Worm (Caenorhabditis elegans) whole organism, mixed stage, embryonic: ENCODE data around the gene nsy-7.
A peak's percentile ranks its signal among the peaks of the same experiment; 100 is the strongest.

Experiments
- bed-3 ChIP-seq: fragments of 200-800 bp; sonication (Bioruptor generic); optimal IDR thresholded peaks from 3 replicates; lab custom pipeline; 2018; ENCODE audit warnings: mild to moderate bottlenecking, missing genetic modification characterization, moderate library complexity, missing compliant biosample characterization
- blmp-1 ChIP-seq: fragments of 150-350 bp; optimal IDR thresholded peaks from 2 replicates; lab custom pipeline; 2014; ENCODE audit warnings: missing biosample characterization, missing genetic modification characterization
- ceh-39 ChIP-seq: fragments of 150-350 bp; optimal IDR thresholded peaks from 2 replicates; lab custom pipeline; 2014; ENCODE audit warnings: missing biosample characterization, missing genetic modification characterization
- ceh-43 ChIP-seq: fragments of 200-800 bp; sonication (Bioruptor generic); optimal IDR thresholded peaks from 2 replicates; lab custom pipeline; 2018; ENCODE audit warnings: mild to moderate bottlenecking, missing genetic modification characterization, moderate library complexity, missing compliant biosample characterization
- ces-1 ChIP-seq: fragments of 150-350 bp; optimal IDR thresholded peaks from 2 replicates; lab custom pipeline; 2014; ENCODE audit warnings: missing biosample characterization, missing genetic modification reagents, missing genetic modification characterization
- cnd-1 ChIP-seq: fragments of 200-800 bp; sonication (Bioruptor generic); optimal IDR thresholded peaks from 2 replicates; lab custom pipeline; 2018; ENCODE audit warnings: mild to moderate bottlenecking, missing genetic modification characterization, missing compliant biosample characterization
- drap-1 ChIP-seq: fragments of 200-800 bp; sonication (Bioruptor generic); optimal IDR thresholded peaks from 3 replicates; lab custom pipeline; 2018; ENCODE audit warnings: mild to moderate bottlenecking, missing genetic modification characterization, missing compliant biosample characterization
- elt-1 ChIP-seq: sonication (generic microtip); optimal IDR thresholded peaks from 2 replicates; lab custom pipeline; 2017; ENCODE audit warnings: missing genetic modification characterization, mild to moderate bottlenecking, missing compliant biosample characterization, antibody characterized with exemption, moderate library complexity, borderline replicate concordance; ENCODE audit not compliant: insufficient read depth
- elt-3 ChIP-seq: fragments of 150-350 bp; optimal IDR thresholded peaks from 2 replicates; lab custom pipeline; 2014; ENCODE audit warnings: missing biosample characterization, missing genetic modification characterization
- flh-1 ChIP-seq: fragments of 200-800 bp; sonication (Bioruptor generic); optimal IDR thresholded peaks from 2 replicates; lab custom pipeline; 2018; ENCODE audit warnings: mild to moderate bottlenecking, missing genetic modification characterization, moderate library complexity, missing compliant biosample characterization
- ham-2 ChIP-seq: fragments of 200-800 bp; sonication (Bioruptor generic); optimal IDR thresholded peaks from 2 replicates; lab custom pipeline; 2018; ENCODE audit warnings: mild to moderate bottlenecking, missing genetic modification characterization, missing compliant biosample characterization
- hlh-1 ChIP-seq: fragments of 150-350 bp; optimal IDR thresholded peaks from 2 replicates; lab custom pipeline; 2014; ENCODE audit warnings: missing biosample characterization, missing genetic modification reagents, missing genetic modification characterization
- lin-13 ChIP-seq: fragments of 150-350 bp; optimal IDR thresholded peaks from 2 replicates; lab custom pipeline; 2014; ENCODE audit warnings: missing biosample characterization, missing genetic modification characterization
- lin-32 ChIP-seq: fragments of 200-800 bp; sonication (Bioruptor generic); optimal IDR thresholded peaks from 2 replicates; lab custom pipeline; 2018; ENCODE audit warnings: mild to moderate bottlenecking, missing genetic modification characterization, missing compliant biosample characterization
- lsy-2 ChIP-seq: fragments of 150-350 bp; optimal IDR thresholded peaks from 2 replicates; lab custom pipeline; 2014; ENCODE audit warnings: missing biosample characterization, missing genetic modification characterization
- mab-5 ChIP-seq: fragments of 150-350 bp; optimal IDR thresholded peaks from 2 replicates; lab custom pipeline; 2014; ENCODE audit warnings: missing biosample characterization, missing genetic modification characterization
- mls-2 ChIP-seq: sonication (generic microtip); optimal IDR thresholded peaks from 2 replicates; lab custom pipeline; 2016; ENCODE audit warnings: mild to moderate bottlenecking, missing genetic modification characterization, moderate library complexity, missing compliant biosample characterization
- nhr-12 ChIP-seq: fragments of 150-350 bp; optimal IDR thresholded peaks from 2 replicates; lab custom pipeline; 2014; ENCODE audit warnings: missing biosample characterization, missing genetic modification characterization
- nhr-2 ChIP-seq: fragments of 150-350 bp; optimal IDR thresholded peaks from 2 replicates; lab custom pipeline; 2014; ENCODE audit warnings: missing biosample characterization, missing genetic modification characterization
- nhr-237 ChIP-seq: fragments of 150-350 bp; optimal IDR thresholded peaks from 2 replicates; lab custom pipeline; 2014; ENCODE audit warnings: missing biosample characterization, missing genetic modification characterization
- nhr-28 ChIP-seq: fragments of 150-350 bp; optimal IDR thresholded peaks from 2 replicates; lab custom pipeline; 2014; ENCODE audit warnings: missing biosample characterization, missing genetic modification characterization
- nhr-76 ChIP-seq: sonication (generic microtip); optimal IDR thresholded peaks from 2 replicates; lab custom pipeline; 2017; ENCODE audit warnings: missing biosample characterization, missing genetic modification characterization
- pha-4 ChIP-seq: fragments of 150-350 bp; optimal IDR thresholded peaks from 2 replicates; lab custom pipeline; 2018; ENCODE audit warnings: missing biosample characterization, missing genetic modification reagents, missing genetic modification characterization
- snpc-4 ChIP-seq: fragments of 150-350 bp; optimal IDR thresholded peaks from 2 replicates; lab custom pipeline; 2014; ENCODE audit warnings: missing biosample characterization, missing genetic modification characterization
- sptf-1 ChIP-seq: sonication (generic microtip); optimal IDR thresholded peaks from 2 replicates; lab custom pipeline; 2017; ENCODE audit warnings: mild to moderate bottlenecking, missing genetic modification characterization, moderate library complexity, missing compliant biosample characterization
- tbx-8 ChIP-seq: fragments of 200-800 bp; sonication (Bioruptor generic); optimal IDR thresholded peaks from 2 replicates; lab custom pipeline; 2018; ENCODE audit warnings: mild to moderate bottlenecking, missing genetic modification characterization, moderate library complexity, missing compliant biosample characterization
- unc-120 ChIP-seq: sonication (generic microtip); optimal IDR thresholded peaks from 2 replicates; lab custom pipeline; 2017; ENCODE audit warnings: missing genetic modification characterization, missing compliant biosample characterization; ENCODE audit not compliant: poor library complexity, severe bottlenecking
- unc-39 ChIP-seq: fragments of 150-350 bp; optimal IDR thresholded peaks from 2 replicates; lab custom pipeline; 2014; ENCODE audit warnings: missing biosample characterization, missing genetic modification characterization
- unc-62 ChIP-seq: fragments of 150-350 bp; optimal IDR thresholded peaks from 2 replicates; lab custom pipeline; 2014; ENCODE audit warnings: missing biosample characterization, missing genetic modification reagents, missing genetic modification characterization
- zip-8 ChIP-seq: fragments of 150-350 bp; optimal IDR thresholded peaks from 2 replicates; lab custom pipeline; 2014; ENCODE audit warnings: missing biosample characterization, missing genetic modification characterization
- ztf-11 ChIP-seq: fragments of 150-350 bp; optimal IDR thresholded peaks from 2 replicates; lab custom pipeline; 2014; ENCODE audit warnings: missing biosample characterization, missing genetic modification characterization

The nsy-7 gene

ce11 chrIV:8114535-8114934 lies 28.1 kb upstream of the nsy-7 start:
- TF ChIP-seq blmp-1 (tag; lab: Kevin White, UChicago) = no peak
- TF ChIP-seq lsy-2 = no peak
- no peak for TF ChIP-seq nhr-237
- TF ChIP-seq sptf-1 (tag; lab: Kevin White, UChicago) = no peak
- no peak for TF ChIP-seq pha-4 (tag; lab: Kevin White, UChicago)
- no peak for TF ChIP-seq nhr-76
- no peak for TF ChIP-seq unc-39 (tag; lab: Kevin White, UChicago)
- no peak for TF ChIP-seq ztf-11 (tag; lab: Kevin White, UChicago)
- no peak for TF ChIP-seq ceh-39 (tag; lab: Kevin White, UChicago)

- TF ChIP-seq nhr-12 (tag; lab: Kevin White, UChicago) (no peak), lsy-2 (peak; percentile 48), ces-1 (GFP tag; lab: Kevin White, UChicago) (peak; percentile 67)
Observed at ce11 chrIV:8113161-8113560, 26.7 kb upstream of the nsy-7 start, which contains the start of gene Y42H9AR.1. Y42H9AR.1 (plus strand) TSS chrIV:8113393.

- TF ChIP-seq nhr-2 = no peak
- TF ChIP-seq ces-1 (GFP tag; lab: Kevin White, UChicago) = peak; percentile 31
- no peak for TF ChIP-seq elt-1 (tag; lab: Kevin White, UChicago)
- no peak for TF ChIP-seq elt-3 (tag; lab: Kevin White, UChicago)
Observed at ce11 chrIV:8112646-8113045, 26.2 kb upstream of the nsy-7 start.

ce11 chrIV:8112187-8112586 lies 25.7 kb upstream of the nsy-7 start, which contains the start of gene Y42H9AR.4:
Y42H9AR.4 (minus strand) TSS chrIV:8112218.
- TF ChIP-seq unc-120 (peak; percentile 67), lin-32 (GFP tag; lab: Kevin White, UChicago) (peak; percentile 65), flh-1 (GFP tag; lab: Kevin White, UChicago) (no peak), mls-2 (tag; lab: Kevin White, UChicago) (no peak), blmp-1 (tag; lab: Kevin White, UChicago) (peak; percentile 2)
- TF ChIP-seq, all 35 proteins: peak for 3

ce11 chrIV:8107502-8107901 lies 21.1 kb upstream of the nsy-7 start, which contains the start of gene rabs-5:
rabs-5 (minus strand) TSS chrIV:8107602.
- TF ChIP-seq ces-1 (GFP tag; lab: Kevin White, UChicago) (peak; percentile 11), drap-1 (GFP tag; lab: Kevin White, UChicago) (no peak), bed-3 (GFP tag; lab: Kevin White, UChicago) (no peak)

- TF ChIP-seq elt-3 (tag; lab: Kevin White, UChicago) (no peak), ham-2 (GFP tag; lab: Kevin White, UChicago) (no peak), nhr-12 (tag; lab: Kevin White, UChicago) (no peak), mab-5 (no peak), snpc-4 (tag; lab: Kevin White, UChicago) (no peak), lin-13 (tag; lab: Kevin White, UChicago) (no peak), ztf-11 (tag; lab: Kevin White, UChicago) (no peak), unc-62 (no peak), mls-2 (tag; lab: Kevin White, UChicago) (no peak), hlh-1 (tag; lab: Kevin White, UChicago) (no peak)
- TF ChIP-seq, all 35 proteins: peak for 0
Observed at ce11 chrIV:8105083-8105482, 18.6 kb upstream of the nsy-7 start.

ce11 chrIV:8103196-8103595 lies 16.7 kb upstream of the nsy-7 start:
- TF ChIP-seq ces-1 (GFP tag; lab: Kevin White, UChicago) = no peak
- no peak for TF ChIP-seq nhr-12 (tag; lab: Kevin White, UChicago)
- TF ChIP-seq lin-32 (GFP tag; lab: Kevin White, UChicago) = no peak
- TF ChIP-seq sptf-1 (tag; lab: Kevin White, UChicago) = no peak
- TF ChIP-seq hlh-1 (tag; lab: Kevin White, UChicago) = no peak

- TF ChIP-seq pha-4 (tag; lab: Kevin White, UChicago) (no peak), nhr-28 (tag; lab: Kevin White, UChicago) (no peak), cnd-1 (tag; lab: Kevin White, UChicago) (no peak), nhr-2 (no peak), tbx-8 (GFP tag; lab: Kevin White, UChicago) (no peak), zip-8 (no peak), ceh-43 (no peak), flh-1 (GFP tag; lab: Kevin White, UChicago) (no peak), ham-2 (GFP tag; lab: Kevin White, UChicago) (no peak), unc-120 (no peak), sptf-1 (tag; lab: Kevin White, UChicago) (no peak)
- TF ChIP-seq, all 35 proteins: peak for 0
Observed at ce11 chrIV:8102231-8102630, 15.8 kb upstream of the nsy-7 start, which contains the start of gene Y42H9AR.5. Y42H9AR.5 (plus strand) TSS chrIV:8102531.
